Worm (Caenorhabditis elegans): ENCODE measurements around the gene tag-77.

The tag-77 gene

ce11 chrIV:8506034-8506433 lies 4.3 kb downstream of the tag-77 start:
- TF ChIP-seq sma-3 (GFP tag; optimal IDR thresholded peaks at IDR 0.05) (no peak), mbf-1 (tag; optimal IDR thresholded peaks at IDR 0.05) (no peak)

- no peak for TF ChIP-seq nhr-25 (tag; optimal IDR thresholded peaks at IDR 0.05)
- no peak for TF ChIP-seq ztf-11 (tag; optimal IDR thresholded peaks at IDR 0.05)
- no peak for TF ChIP-seq nhr-6 (tag; optimal IDR thresholded peaks at IDR 0.05)
- no peak for TF ChIP-seq crh-2 (tag; optimal IDR thresholded peaks at IDR 0.05)
- TF ChIP-seq dmd-4 (tag; optimal IDR thresholded peaks at IDR 0.05): no peak
- no peak for TF ChIP-seq F13H6.1 (tag; optimal IDR thresholded peaks at IDR 0.05)
- no peak for TF ChIP-seq peb-1 (tag; optimal IDR thresholded peaks at IDR 0.05)
- TF ChIP-seq nhr-237 (tag; optimal IDR thresholded peaks at IDR 0.05): no peak
- TF ChIP-seq ceh-82 (tag; optimal IDR thresholded peaks at IDR 0.05): no peak
- TF ChIP-seq nhr-10 (tag; optimal IDR thresholded peaks at IDR 0.05): no peak
- TF ChIP-seq ztf-4 (tag; optimal IDR thresholded peaks at IDR 0.05): no peak
- TF ChIP-seq fos-1 (tag; optimal IDR thresholded peaks at IDR 0.05): no peak
- no peak for TF ChIP-seq sem-4 (tag; optimal IDR thresholded peaks at IDR 0.05)
- TF ChIP-seq C34F6.9 (tag; optimal IDR thresholded peaks at IDR 0.05): no peak
- no peak for TF ChIP-seq ama-1 (optimal IDR thresholded peaks at IDR 0.05)
Measured at ce11 chrIV:8501382-8501781, 9.0 kb downstream of the tag-77 start, which contains the start of gene C28C12.1. TSS of gene C28C12.1 (plus strand) at chrIV:8501682.

- no peak for TF ChIP-seq nhr-10 (tag; optimal IDR thresholded peaks at IDR 0.05)
- no peak for TF ChIP-seq sem-4 (tag; optimal IDR thresholded peaks at IDR 0.05)
- no peak for TF ChIP-seq ztf-4 (tag; optimal IDR thresholded peaks at IDR 0.05)
- no peak for TF ChIP-seq crh-2 (tag; optimal IDR thresholded peaks at IDR 0.05)
- no peak for TF ChIP-seq ztf-11 (tag; optimal IDR thresholded peaks at IDR 0.05)
- TF ChIP-seq nhr-25 (tag; optimal IDR thresholded peaks at IDR 0.05): no peak
- TF ChIP-seq nhr-77 (tag; optimal IDR thresholded peaks at IDR 0.05): no peak
- TF ChIP-seq skn-1 (tag; optimal IDR thresholded peaks at IDR 0.05): no peak
- no peak for TF ChIP-seq dmd-4 (tag; optimal IDR thresholded peaks at IDR 0.05)
- no peak for TF ChIP-seq aly-2 (tag; optimal IDR thresholded peaks at IDR 0.05)
- no peak for TF ChIP-seq nhr-21 (tag; optimal IDR thresholded peaks at IDR 0.05)
- no peak for TF ChIP-seq ceh-82 (tag; optimal IDR thresholded peaks at IDR 0.05)
- no peak for TF ChIP-seq lin-13 (GFP tag; optimal IDR thresholded peaks at IDR 0.05)
- TF ChIP-seq unc-62 (GFP tag; optimal IDR thresholded peaks at IDR 0.05): no peak
- TF ChIP-seq mbf-1 (tag; optimal IDR thresholded peaks at IDR 0.05): no peak
Measured at ce11 chrIV:8499956-8500355, 10.4 kb downstream of the tag-77 start.

- TF ChIP-seq snpc-4 (tag; optimal IDR thresholded peaks at IDR 0.05): no peak
- TF ChIP-seq ztf-11 (tag; optimal IDR thresholded peaks at IDR 0.05): no peak
- TF ChIP-seq nhr-23 (tag; optimal IDR thresholded peaks at IDR 0.05): no peak
- TF ChIP-seq ama-1 (optimal IDR thresholded peaks at IDR 0.05): no peak
- no peak for TF ChIP-seq ztf-1 (GFP tag; conservative IDR thresholded peaks at IDR 0.05)
- TF ChIP-seq C34F6.9 (tag; optimal IDR thresholded peaks at IDR 0.05): peak; percentile 56
- TF ChIP-seq nhr-6 (tag; optimal IDR thresholded peaks at IDR 0.05): no peak
- TF ChIP-seq fos-1 (tag; optimal IDR thresholded peaks at IDR 0.05): no peak
- TF ChIP-seq unc-39 (tag; optimal IDR thresholded peaks at IDR 0.05): no peak
- TF ChIP-seq ztf-4 (tag; optimal IDR thresholded peaks at IDR 0.05): no peak
- peak; percentile 59 for TF ChIP-seq unc-55 (GFP tag; optimal IDR thresholded peaks at IDR 0.05)
- TF ChIP-seq peb-1 (tag; optimal IDR thresholded peaks at IDR 0.05): no peak
- peak; percentile 87 for TF ChIP-seq gmeb-1 (tag; optimal IDR thresholded peaks at IDR 0.05)
- no peak for TF ChIP-seq Y55F3AM.14 (GFP tag; optimal IDR thresholded peaks at IDR 0.05)
- no peak for TF ChIP-seq zag-1 (tag; optimal IDR thresholded peaks at IDR 0.05)
- peak in 1 of 2 experiments; percentile 68 for TF ChIP-seq lsy-2 (tag; optimal IDR thresholded peaks at IDR 0.05)
- TF ChIP-seq mbf-1 (tag; optimal IDR thresholded peaks at IDR 0.05): no peak
- TF ChIP-seq nhr-11 (tag; optimal IDR thresholded peaks at IDR 0.05): no peak
- TF ChIP-seq sma-3 (GFP tag; optimal IDR thresholded peaks at IDR 0.05): peak; percentile 14
- TF ChIP-seq dmd-4 (tag; optimal IDR thresholded peaks at IDR 0.05): no peak
- no peak for TF ChIP-seq sem-4 (tag; optimal IDR thresholded peaks at IDR 0.05)
- peak; percentile 6 for TF ChIP-seq nhr-21 (tag; optimal IDR thresholded peaks at IDR 0.05)
- peak; percentile 11 for TF ChIP-seq nhr-129 (tag; optimal IDR thresholded peaks at IDR 0.05)
- TF ChIP-seq nhr-237 (tag; optimal IDR thresholded peaks at IDR 0.05): no peak
- no peak for TF ChIP-seq nhr-10 (tag; optimal IDR thresholded peaks at IDR 0.05)
- peak; percentile 29 for TF ChIP-seq sma-9 (GFP tag; optimal IDR thresholded peaks at IDR 0.05)
- no peak for TF ChIP-seq sma-9 (tag; optimal IDR thresholded peaks at IDR 0.05)
- TF ChIP-seq lin-11 (tag; optimal IDR thresholded peaks at IDR 0.05): no peak
- no peak for TF ChIP-seq nhr-25 (tag; optimal IDR thresholded peaks at IDR 0.05)
- no peak for TF ChIP-seq lin-13 (GFP tag; optimal IDR thresholded peaks at IDR 0.05)
- no peak for TF ChIP-seq skn-1 (tag; optimal IDR thresholded peaks at IDR 0.05)
- no peak for TF ChIP-seq unc-62 (GFP tag; optimal IDR thresholded peaks at IDR 0.05)
- no peak for TF ChIP-seq lin-39 (tag; optimal IDR thresholded peaks at IDR 0.05)
- TF ChIP-seq egl-27 (tag; optimal IDR thresholded peaks at IDR 0.05): no peak
- TF ChIP-seq ZK546.5 (tag; optimal IDR thresholded peaks at IDR 0.05): no peak
Measured at ce11 chrIV:8498773-8499360, 11.5 kb downstream of the tag-77 start, which contains the start of the genes acdh-13 and mesp-1. TSS of gene acdh-13 (minus strand) at chrIV:8498823. TSS of gene mesp-1 (plus strand) at chrIV:8499310.

Data from whole organism, L2 larva.